Worm (Caenorhabditis elegans): ENCODE results near the gene gcy-32.

gcy-32 gene

ce11 chrV:13949752-13950151 lies 34.5 kb upstream of the gcy-32 start, which contains the start of gene R10D12.7:
R10D12.7 (plus strand) TSS chrV:13950052.
- TF ChIP-seq elt-2 (tag; optimal IDR thresholded peaks at IDR 0.05) = no peak
- no peak for TF ChIP-seq fkh-2 (tag; optimal IDR thresholded peaks at IDR 0.05)
- TF ChIP-seq ceh-9 (tag; optimal IDR thresholded peaks at IDR 0.05) = no peak
- TF ChIP-seq jun-1 (tag; optimal IDR thresholded peaks at IDR 0.05) = no peak
- no peak for TF ChIP-seq skn-1 (tag; optimal IDR thresholded peaks at IDR 0.05)
- TF ChIP-seq nhr-12 (tag; optimal IDR thresholded peaks at IDR 0.05) = no peak
- no peak for TF ChIP-seq ztf-11 (tag; optimal IDR thresholded peaks at IDR 0.05)

ce11 chrV:13949010-13949409 lies 33.7 kb upstream of the gcy-32 start, which contains the start of gene R10D12.6:
R10D12.6 (plus strand) TSS chrV:13949310.
- TF ChIP-seq nhr-25 (tag; optimal IDR thresholded peaks at IDR 0.05) (no peak), pqm-1 (tag; optimal IDR thresholded peaks at IDR 0.05) (peak; percentile 38), elt-2 (tag; optimal IDR thresholded peaks at IDR 0.05) (peak; percentile 3), ama-1 (optimal IDR thresholded peaks at IDR 0.05) (no peak)

- TF ChIP-seq elt-3 (tag; optimal IDR thresholded peaks at IDR 0.05) (no peak), nhr-11 (tag; optimal IDR thresholded peaks at IDR 0.05) (no peak)
These were observed 31.2 kb upstream of the gcy-32 start, which contains the start of the genes srx-10 and clec-226 for ce11 chrV:13946385-13947019. srx-10 (minus strand) TSS chrV:13946485. clec-226 (plus strand) TSS chrV:13946969.

- TF ChIP-seq nhr-76 (tag; optimal IDR thresholded peaks at IDR 0.05) (no peak), nfya-1 (tag; optimal IDR thresholded peaks at IDR 0.05; ENCODE audit: insufficient read depth) (no peak), nhr-77 (tag; optimal IDR thresholded peaks at IDR 0.05) (no peak), mml-1 (tag; optimal IDR thresholded peaks at IDR 0.05) (no peak), egl-5 (tag; optimal IDR thresholded peaks at IDR 0.05) (no peak), nhr-237 (tag; optimal IDR thresholded peaks at IDR 0.05) (no peak), ceh-82 (tag; optimal IDR thresholded peaks at IDR 0.05) (no peak), aly-2 (tag; optimal IDR thresholded peaks at IDR 0.05) (no peak), nhr-28 (tag; optimal IDR thresholded peaks at IDR 0.05) (no peak), lsy-12 (tag; optimal IDR thresholded peaks at IDR 0.05) (no peak), lin-39 (tag; optimal IDR thresholded peaks at IDR 0.05) (no peak), eor-1 (tag; optimal IDR thresholded peaks at IDR 0.05) (no peak), jun-1 (tag; optimal IDR thresholded peaks at IDR 0.05) (no peak), elt-3 (tag; optimal IDR thresholded peaks at IDR 0.05) (no peak), pha-4 (tag; optimal IDR thresholded peaks at IDR 0.05) (no peak)
These were observed 26.8 kb upstream of the gcy-32 start, which contains the start of gene dpr-1 for ce11 chrV:13942082-13942481. dpr-1 (minus strand) TSS chrV:13942182.

ce11 chrV:13936850-13937249 lies 21.6 kb upstream of the gcy-32 start, which contains the start of gene srw-145:
srw-145 (plus strand) TSS chrV:13937150.
- TF ChIP-seq nfya-1 (tag; optimal IDR thresholded peaks at IDR 0.05; ENCODE audit: insufficient read depth) = no peak
- TF ChIP-seq nhr-11 (tag; optimal IDR thresholded peaks at IDR 0.05) = peak; percentile 62

- peak; percentile 49 for TF ChIP-seq nhr-43 (tag; optimal IDR thresholded peaks at IDR 0.05; ENCODE audit: poor library complexity, severe bottlenecking)
- peak; percentile 29 for TF ChIP-seq nhr-23 (tag; optimal IDR thresholded peaks at IDR 0.05)
- TF ChIP-seq fkh-10 (GFP tag; optimal IDR thresholded peaks at IDR 0.05) = no peak
- TF ChIP-seq nhr-25 (tag; optimal IDR thresholded peaks at IDR 0.05) = peak; percentile 16
- TF ChIP-seq elt-3 (tag; optimal IDR thresholded peaks at IDR 0.05) = peak in 1 of 3 experiments; percentile 27
These were observed 20.8 kb upstream of the gcy-32 start for ce11 chrV:13936052-13936451.

ce11 chrV:13935423-13935822 lies 20.1 kb upstream of the gcy-32 start:
- TF ChIP-seq nhr-237 (tag; optimal IDR thresholded peaks at IDR 0.05) = no peak
- peak in 1 of 3 experiments; percentile 42 for TF ChIP-seq elt-3 (tag; optimal IDR thresholded peaks at IDR 0.05)

Data from whole organism, L3 larva.